Worm (Caenorhabditis elegans): ENCODE results near the gene C16D9.3.

DNA sequence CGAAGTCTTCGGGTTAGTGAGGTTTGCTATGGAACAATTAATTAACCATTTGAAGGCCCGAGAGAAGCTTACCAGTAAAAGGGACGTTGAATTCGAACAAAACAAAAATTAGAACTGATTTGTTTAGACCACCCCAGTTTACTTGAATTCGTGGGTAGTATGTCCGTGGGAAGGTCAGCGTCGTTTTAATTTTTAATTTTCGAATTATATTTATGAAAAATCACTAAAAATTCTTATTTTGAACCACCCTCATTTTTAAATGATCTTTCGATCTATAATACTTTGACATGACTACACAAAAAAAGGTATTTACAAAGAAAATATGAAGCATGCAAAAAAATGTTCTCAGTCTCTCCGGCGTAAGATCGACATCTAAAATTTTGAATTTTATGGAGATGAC lies 5.6 kb upstream of the C16D9.3 start, which contains the start of gene C16D9.5:
- no peak for TF ChIP-seq mdl-1 (tag; optimal IDR thresholded peaks at IDR 0.05)
- no peak for TF ChIP-seq pha-4 (tag; optimal IDR thresholded peaks at IDR 0.05)
- TF ChIP-seq unc-62 (GFP tag; optimal IDR thresholded peaks at IDR 0.05): no peak
- TF ChIP-seq unc-39 (tag; optimal IDR thresholded peaks at IDR 0.05): no peak
- TF ChIP-seq ceh-82 (tag; optimal IDR thresholded peaks at IDR 0.05): no peak
- no peak for TF ChIP-seq mml-1 (tag; optimal IDR thresholded peaks at IDR 0.05)
- no peak for TF ChIP-seq nhr-23 (tag; optimal IDR thresholded peaks at IDR 0.05)
- no peak for TF ChIP-seq nhr-25 (tag; optimal IDR thresholded peaks at IDR 0.05)
- no peak for TF ChIP-seq ceh-28 (tag; optimal IDR thresholded peaks at IDR 0.05)
- no peak for TF ChIP-seq nhr-76 (tag; optimal IDR thresholded peaks at IDR 0.05)
- TF ChIP-seq daf-12 (tag; optimal IDR thresholded peaks at IDR 0.05): no peak

All from whole organism, L3 larva.